Fruit fly (Drosophila melanogaster): ENCODE measurements around the gene Snmp1.

Gene Snmp1

dm6 chr3R:21179592-21180390 is 11.8 kb upstream of the Snmp1 start (continued):
- TF ChIP-seq mirr (GFP tag; optimal IDR thresholded peaks at IDR 0.05) (peak; percentile 8), CG11456 (GFP tag; IDR thresholded peaks at IDR 0.05) (peak; percentile 15; the same call in 1 of the 3 replicates), inv (GFP tag; IDR thresholded peaks at IDR 0.05; ENCODE audit: partially characterized antibody) (peak; percentile 22; the same call in 1 of the 2 replicates), CG14860 (GFP tag; IDR thresholded peaks at IDR 0.05; ENCODE audit: partially characterized antibody) (0 out of 3 replicates have a peak, but pooled peaks have one; percentile 8), crol (GFP tag; IDR thresholded peaks at IDR 0.05) (no peak), trem (tag; optimal IDR thresholded peaks at IDR 0.05) (peak; percentile 20), CkIIα-i1 (GFP tag; IDR thresholded peaks at IDR 0.05) (no peak), fd96Cb (tag; optimal IDR thresholded peaks at IDR 0.05) (no peak), dm (GFP tag; optimal IDR thresholded peaks at IDR 0.05) (no peak), toy (GFP tag; IDR thresholded peaks at IDR 0.05) (no peak), fd64A (GFP tag; optimal IDR thresholded peaks at IDR 0.05) (no peak), lab (GFP tag; optimal IDR thresholded peaks at IDR 0.05) (peak; percentile 12), Nf-YA (GFP tag; IDR thresholded peaks at IDR 0.05) (no peak), sens (GFP tag) (peak; percentile 62), CG14710 (tag; optimal IDR thresholded peaks at IDR 0.05) (peak; percentile 38), CG31365 (tag; optimal IDR thresholded peaks at IDR 0.05) (peak; percentile 90), Deaf1 (tag; optimal IDR thresholded peaks at IDR 0.05) (no peak), Sin3A (optimal IDR thresholded peaks at IDR 0.05) (no peak), CG15514 (GFP tag; optimal IDR thresholded peaks at IDR 0.05) (peak; percentile 40), Sry-δ (GFP tag; optimal IDR thresholded peaks at IDR 0.05) (peak; percentile 45), CG8478 (optimal IDR thresholded peaks at IDR 0.05) (peak; percentile 49), CG2678 (tag; optimal IDR thresholded peaks at IDR 0.05) (peak; percentile 51), Poxn (GFP tag; IDR thresholded peaks at IDR 0.05) (no peak), sd (tag; optimal IDR thresholded peaks at IDR 0.05) (peak; percentile 66), Ets97D (GFP tag; optimal IDR thresholded peaks at IDR 0.05) (peak; percentile 59), rib (GFP tag; IDR thresholded peaks at IDR 0.05) (peak; percentile 97), Nf-YB (GFP tag; optimal IDR thresholded peaks at IDR 0.05) (no peak), CG10274 (GFP tag; optimal IDR thresholded peaks at IDR 0.05) (no peak), Rfx (GFP tag; IDR thresholded peaks at IDR 0.05) (peak; percentile 67), C15 (GFP tag; IDR thresholded peaks at IDR 0.05) (no peak), ase (GFP tag; IDR thresholded peaks at IDR 0.05) (no peak), CG3995 (GFP tag; optimal IDR thresholded peaks at IDR 0.05) (peak; percentile 45), cg (GFP tag; optimal IDR thresholded peaks at IDR 0.05) (no peak), CG11504 (tag; optimal IDR thresholded peaks at IDR 0.05) (peak; percentile 46), Xrp1 (GFP tag; IDR thresholded peaks at IDR 0.05) (peak; percentile 17; the same call in 1 of the 2 replicates), Antp (GFP tag; optimal IDR thresholded peaks at IDR 0.05) (no peak), CG16813 (GFP tag; IDR thresholded peaks at IDR 0.05; ENCODE audit: partially characterized antibody) (peak; percentile 34), Optix (GFP tag; IDR thresholded peaks at IDR 0.05) (no peak), unpg (GFP tag; optimal IDR thresholded peaks at IDR 0.05) (no peak), sug (tag; optimal IDR thresholded peaks at IDR 0.05) (peak; percentile 39), Lhr (GFP tag; optimal IDR thresholded peaks at IDR 0.05) (peak; percentile 12), CG15601 (tag; optimal IDR thresholded peaks at IDR 0.05) (peak; percentile 34), CG13287 (GFP tag; IDR thresholded peaks at IDR 0.05; ENCODE audit: partially characterized antibody) (peak; percentile 71), zen (tag; optimal IDR thresholded peaks at IDR 0.05) (peak; percentile 1), Atf-2 (GFP tag; optimal IDR thresholded peaks at IDR 0.05) (no peak), CG4820 (GFP tag; optimal IDR thresholded peaks at IDR 0.05) (no peak), dati (GFP tag; IDR thresholded peaks at IDR 0.05) (no peak), CG34224 (GFP tag; IDR thresholded peaks at IDR 0.05; ENCODE audit: partially characterized antibody) (no peak), vnd (GFP tag; IDR thresholded peaks at IDR 0.05; ENCODE audit: partially characterized antibody) (0 out of 3 replicates have a peak, but pooled peaks have one; percentile 41)
